Fruit fly (Drosophila melanogaster) whole organism, adult: ENCODE results near the gene mbf1.

Experiments used
- CG11617 ChIP-seq: fragments of 200-800 bp; sonication (Bioruptor generic); optimal IDR thresholded peaks from 2 replicates; lab custom pipeline; 2017; ENCODE audit warnings: mild to moderate bottlenecking, missing biosample characterization, missing genetic modification reagents, missing genetic modification characterization
- CG12768 ChIP-seq: fragments of 200-800 bp; sonication (Bioruptor generic); optimal IDR thresholded peaks from 2 replicates; lab custom pipeline; 2017; ENCODE audit warnings: missing biosample characterization, missing genetic modification characterization, mild to moderate bottlenecking, moderate library complexity, missing genetic modification reagents
- CG7045 ChIP-seq: fragments of 200-800 bp; sonication (Bioruptor generic); optimal IDR thresholded peaks from 2 replicates; lab custom pipeline; 2017; ENCODE audit warnings: missing biosample characterization, mild to moderate bottlenecking, missing genetic modification characterization
- Hr96 ChIP-seq: fragments of 200-800 bp; sonication (Bioruptor generic); optimal IDR thresholded peaks from 2 replicates; lab custom pipeline; 2016; ENCODE audit warnings: missing biosample characterization, missing genetic modification characterization
- cic ChIP-seq: fragments of 200-800 bp; sonication (Bioruptor generic); optimal IDR thresholded peaks from 2 replicates; lab custom pipeline; 2017; ENCODE audit warnings: missing biosample characterization, mild to moderate bottlenecking, missing genetic modification characterization, moderate library complexity
- pad ChIP-seq: fragments of 200-800 bp; sonication (Bioruptor generic); optimal IDR thresholded peaks from 3 replicates; lab custom pipeline; 2017; ENCODE audit warnings: missing biosample characterization, missing genetic modification characterization, mild to moderate bottlenecking, moderate library complexity, missing genetic modification reagents
- toe ChIP-seq: fragments of 200-800 bp; sonication (Bioruptor generic); optimal IDR thresholded peaks from 2 replicates; lab custom pipeline; 2016; ENCODE audit warnings: missing biosample characterization, missing genetic modification characterization

- no peak for TF ChIP-seq Hr96 (GFP tag; lab: Kevin White, UChicago)
- TF ChIP-seq toe: no peak
- no peak for TF ChIP-seq pad
- no peak for TF ChIP-seq cic
- TF ChIP-seq CG11617 (GFP tag; lab: Kevin White, UChicago): no peak
- TF ChIP-seq CG7045 (GFP tag; lab: Kevin White, UChicago): no peak
- no peak for TF ChIP-seq CG12768
Observed at dm6 chr3L:16567495-16567894, 6.7 kb upstream of the mbf1 start.
